Fruit fly (Drosophila melanogaster): Measurements from ENCODE around the gene Sac1.

Gene Sac1

DNA sequence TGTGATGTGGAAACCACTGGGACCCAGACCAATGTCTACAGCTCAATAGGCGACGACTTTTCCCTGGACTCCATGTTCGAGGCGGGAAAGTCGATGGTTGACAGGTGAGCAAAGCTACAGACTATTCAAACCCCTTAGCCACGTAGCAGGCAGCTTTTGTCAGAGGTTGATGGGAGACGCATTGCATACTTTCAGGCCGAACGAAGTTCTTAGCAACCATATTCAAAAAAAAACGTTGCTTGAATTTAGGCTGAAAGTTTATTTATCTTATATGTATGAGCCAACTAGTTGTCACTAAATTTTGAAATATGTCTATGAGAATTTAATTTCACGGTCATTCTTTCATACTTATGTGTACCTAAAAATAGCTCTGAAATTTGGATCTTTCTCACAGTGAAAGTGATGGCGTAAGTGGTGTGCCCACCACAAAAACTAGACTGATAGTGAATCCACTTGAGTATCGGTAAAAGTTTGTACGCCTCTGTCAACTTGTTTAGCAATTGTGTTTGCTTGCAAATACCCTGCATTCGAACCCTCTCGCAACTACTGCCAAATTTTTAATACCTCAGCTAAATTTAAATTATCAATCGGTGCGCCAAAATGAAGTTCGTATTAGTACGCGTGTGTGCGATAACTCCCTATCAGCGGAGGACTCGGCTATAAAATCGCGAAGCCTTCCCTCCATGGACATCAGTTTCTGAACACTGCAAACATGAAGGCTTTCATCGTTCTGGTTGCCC, 40.8 kb upstream of the Sac1 start, which contains the start of gene LysB (continued):
- TF ChIP-seq CG6791 (GFP tag; IDR thresholded peaks at IDR 0.05; ENCODE audit: partially characterized antibody): 0 out of 3 replicates have a peak, but pooled peaks have one; percentile 18
- TF ChIP-seq CG1233 (GFP tag; optimal IDR thresholded peaks at IDR 0.05): no peak
- TF ChIP-seq CG11560 (tag; IDR thresholded peaks at IDR 0.05): no peak
- peak; percentile 33 for TF ChIP-seq ftz-f1 (GFP tag; optimal IDR thresholded peaks at IDR 0.05)

DNA sequence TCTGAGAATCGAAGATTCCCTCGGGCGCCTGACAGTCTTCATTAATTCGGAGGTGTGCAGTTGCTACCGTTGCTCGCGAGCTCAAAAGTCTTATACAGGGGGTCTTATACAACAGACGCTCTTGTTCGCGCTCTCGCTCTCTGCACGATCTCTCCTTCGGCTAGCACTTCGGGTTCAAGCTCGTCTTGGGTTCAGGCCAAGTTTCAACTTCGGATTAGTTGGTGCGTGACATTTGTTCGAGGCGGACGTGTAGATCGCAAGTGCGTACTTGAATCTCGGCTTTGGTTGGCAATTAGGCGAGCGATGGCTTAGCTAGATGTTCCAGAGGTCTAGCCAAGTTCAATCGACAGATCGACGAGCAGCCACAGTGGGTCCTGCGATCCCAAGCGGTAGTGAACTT, 39.4 kb upstream of the Sac1 start:
- TF ChIP-seq CG6272 (GFP tag; IDR thresholded peaks at IDR 0.05) (no peak), HLHmδ (GFP tag; optimal IDR thresholded peaks at IDR 0.05) (peak; percentile 8), ci (GFP tag; IDR thresholded peaks at IDR 0.05) (peak; percentile 52; the same call in 1 of the 3 replicates), CG11085 (GFP tag; IDR thresholded peaks at IDR 0.05) (no peak), stwl (tag; optimal IDR thresholded peaks at IDR 0.05) (no peak), CG17829 (tag; optimal IDR thresholded peaks at IDR 0.05) (no peak), CG9609 (GFP tag; optimal IDR thresholded peaks at IDR 0.05) (no peak), CG34422 (GFP tag; IDR thresholded peaks at IDR 0.05) (0 out of 3 replicates have a peak, but pooled peaks have one; percentile 45), cas (GFP tag; IDR thresholded peaks at IDR 0.05) (no peak), slp2 (GFP tag; optimal IDR thresholded peaks at IDR 0.05) (no peak), CG8478 (optimal IDR thresholded peaks at IDR 0.05) (peak; percentile 13), eyg (GFP tag; optimal IDR thresholded peaks at IDR 0.05) (no peak), pros (GFP tag; optimal IDR thresholded peaks at IDR 0.05) (peak; percentile 28), CG4404 (GFP tag; IDR thresholded peaks at IDR 0.05) (no peak), H2.0 (GFP tag; IDR thresholded peaks at IDR 0.05) (no peak), Med (GFP tag) (peak; percentile 51), Hr78 (GFP tag; optimal IDR thresholded peaks at IDR 0.05) (peak in 1 of 2 experiments; percentile 65), CG12391 (tag; optimal IDR thresholded peaks at IDR 0.05) (no peak), ems (GFP tag; optimal IDR thresholded peaks at IDR 0.05) (no peak), CG8290 (GFP tag; optimal IDR thresholded peaks at IDR 0.05) (no peak), CG8290 (tag; optimal IDR thresholded peaks at IDR 0.05) (peak in 1 of 2 experiments; percentile 7), Deaf1 (tag; optimal IDR thresholded peaks at IDR 0.05) (peak; percentile 98), maf-S (GFP tag; optimal IDR thresholded peaks at IDR 0.05) (no peak), oc (tag; optimal IDR thresholded peaks at IDR 0.05) (peak; percentile 43), tna (GFP tag; IDR thresholded peaks at IDR 0.05; ENCODE audit: partially characterized antibody) (0 out of 2 replicates have a peak, but pooled peaks have one; percentile 37), sqz (GFP tag; optimal IDR thresholded peaks at IDR 0.05) (no peak), CG12155 (GFP tag; optimal IDR thresholded peaks at IDR 0.05) (no peak), gro (GFP tag; optimal IDR thresholded peaks at IDR 0.05) (no peak), corto (GFP tag; optimal IDR thresholded peaks at IDR 0.05) (no peak), bbx (GFP tag; IDR thresholded peaks at IDR 0.05; ENCODE audit: partially characterized antibody) (0 out of 2 replicates have a peak, but pooled peaks have one; percentile 25), da (GFP tag; optimal IDR thresholded peaks at IDR 0.05) (no peak), fd96Cb (tag; optimal IDR thresholded peaks at IDR 0.05) (no peak), luna (GFP tag; optimal IDR thresholded peaks at IDR 0.05) (no peak), chinmo (GFP tag; IDR thresholded peaks at IDR 0.05; ENCODE audit: partially characterized antibody) (peak; percentile 77; the same call in 2 of the 4 replicates), HHEX (GFP tag; optimal IDR thresholded peaks at IDR 0.05) (no peak), Jarid2 (GFP tag; optimal IDR thresholded peaks at IDR 0.05) (peak; percentile 84), sisA (GFP tag; IDR thresholded peaks at IDR 0.05) (no peak), CG12769 (tag; optimal IDR thresholded peaks at IDR 0.05) (peak; percentile 64), Pdp1 (GFP tag; optimal IDR thresholded peaks at IDR 0.05) (no peak), unc-4 (GFP tag; IDR thresholded peaks at IDR 0.05; ENCODE audit: partially characterized antibody) (0 out of 2 replicates have a peak, but pooled peaks have one; percentile 32), CG7372 (GFP tag; IDR thresholded peaks at IDR 0.05) (no peak), CG13287 (GFP tag; IDR thresholded peaks at IDR 0.05; ENCODE audit: partially characterized antibody) (peak; percentile 32; the same call in 1 of the 2 replicates), Blimp-1 (GFP tag; optimal IDR thresholded peaks at IDR 0.05) (peak; percentile 43)

All from whole organism, embryonic.